Worm (Caenorhabditis elegans): ENCODE results near the gene F13E9.11.

F13E9.11 gene

DNA sequence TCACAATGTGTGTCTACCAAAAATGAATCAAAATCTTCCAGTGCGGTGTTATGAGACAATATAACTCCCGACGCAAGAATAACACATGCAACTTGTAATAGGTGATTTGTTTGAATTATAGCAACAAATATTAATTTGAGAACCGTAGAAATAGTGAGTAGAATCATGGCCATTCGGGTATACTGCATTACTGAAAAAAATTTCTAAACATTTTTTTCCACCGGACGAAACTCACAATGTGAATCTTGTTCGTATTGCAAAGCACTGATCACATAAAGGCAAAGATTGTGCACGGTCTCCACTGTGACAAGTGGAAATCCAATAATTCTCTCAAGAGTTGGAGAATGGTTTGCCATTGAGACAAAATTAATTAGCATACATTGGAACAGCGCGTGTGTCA lies 33.5 kb upstream of the F13E9.11 start:
- TF ChIP-seq syd-9 (tag; optimal IDR thresholded peaks at IDR 0.05) (no peak), pat-9 (tag; optimal IDR thresholded peaks at IDR 0.05) (no peak), pax-1 (tag; optimal IDR thresholded peaks at IDR 0.05) (no peak), hlh-13 (GFP tag; optimal IDR thresholded peaks at IDR 0.05) (no peak), fax-1 (tag; optimal IDR thresholded peaks at IDR 0.05) (no peak), mec-3 (tag; optimal IDR thresholded peaks at IDR 0.05; ENCODE audit: borderline replicate concordance) (no peak), ets-4 (tag; optimal IDR thresholded peaks at IDR 0.05) (no peak), zip-5 (tag; optimal IDR thresholded peaks at IDR 0.05) (no peak), nhr-232 (tag; optimal IDR thresholded peaks at IDR 0.05) (no peak), unc-42 (tag; optimal IDR thresholded peaks at IDR 0.05) (no peak), F13H6.1 (tag; optimal IDR thresholded peaks at IDR 0.05) (no peak), eyg-1 (tag; optimal IDR thresholded peaks at IDR 0.05) (no peak), K09A11.1 (tag; optimal IDR thresholded peaks at IDR 0.05; ENCODE audit: insufficient read depth) (no peak), ceh-31 (tag; optimal IDR thresholded peaks at IDR 0.05) (no peak), pros-1 (tag; optimal IDR thresholded peaks at IDR 0.05) (no peak), ceh-30 (tag; optimal IDR thresholded peaks at IDR 0.05) (no peak)

DNA sequence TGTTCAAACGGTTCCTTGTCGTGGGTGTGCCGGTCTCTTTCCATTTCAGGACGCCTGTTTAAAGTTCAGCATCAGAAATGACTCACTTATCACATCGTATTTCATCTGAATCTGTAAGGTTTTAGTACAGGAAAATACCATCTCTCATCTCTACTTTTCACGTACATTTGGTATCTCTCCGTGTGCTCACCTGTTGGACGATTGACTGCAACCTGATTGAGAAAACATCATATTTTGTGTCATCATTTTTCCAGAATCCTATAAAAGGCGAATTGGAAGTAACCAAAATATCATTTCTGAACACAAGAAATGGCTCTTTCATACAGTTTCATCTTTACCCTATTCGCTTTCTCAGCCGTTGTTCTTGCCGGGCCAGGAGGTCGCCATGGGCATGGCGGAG lies 31.1 kb upstream of the F13E9.11 start, which contains the start of gene srlf-30:
Gene srlf-30, plus strand, starts transcription at position 301 of the 400 bp plus-strand sequence.
- TF ChIP-seq ceh-9 (tag; optimal IDR thresholded peaks at IDR 0.05) (no peak), mec-3 (tag; optimal IDR thresholded peaks at IDR 0.05; ENCODE audit: borderline replicate concordance) (no peak), K02D7.2 (tag; optimal IDR thresholded peaks at IDR 0.05) (no peak), hlh-6 (tag; optimal IDR thresholded peaks at IDR 0.05) (no peak), elt-4 (tag; optimal IDR thresholded peaks at IDR 0.05) (no peak), unc-55 (GFP tag; optimal IDR thresholded peaks at IDR 0.05) (no peak), lin-11 (tag; optimal IDR thresholded peaks at IDR 0.05) (no peak), dve-1 (tag; optimal IDR thresholded peaks at IDR 0.05) (no peak)

- TF ChIP-seq elt-2 (tag; optimal IDR thresholded peaks at IDR 0.05) (no peak), mec-3 (tag; optimal IDR thresholded peaks at IDR 0.05; ENCODE audit: borderline replicate concordance) (no peak), F13H6.1 (tag; optimal IDR thresholded peaks at IDR 0.05) (no peak), tbx-7 (tag; optimal IDR thresholded peaks at IDR 0.05) (no peak), unc-42 (tag; optimal IDR thresholded peaks at IDR 0.05) (no peak), odd-2 (tag; optimal IDR thresholded peaks at IDR 0.05) (no peak), hlh-13 (GFP tag; optimal IDR thresholded peaks at IDR 0.05) (no peak), unc-86 (tag; optimal IDR thresholded peaks at IDR 0.05) (no peak), pha-4 (tag; optimal IDR thresholded peaks at IDR 0.05) (no peak), elt-4 (tag; optimal IDR thresholded peaks at IDR 0.05) (no peak), ceh-30 (tag; optimal IDR thresholded peaks at IDR 0.05) (no peak), unc-55 (GFP tag; optimal IDR thresholded peaks at IDR 0.05) (no peak), pat-9 (tag; optimal IDR thresholded peaks at IDR 0.05) (no peak), pag-3 (tag; optimal IDR thresholded peaks at IDR 0.05; ENCODE audit: borderline replicate concordance) (no peak), dve-1 (tag; optimal IDR thresholded peaks at IDR 0.05) (no peak), ceh-34 (tag; optimal IDR thresholded peaks at IDR 0.05) (no peak), hlh-30 (tag; optimal IDR thresholded peaks at IDR 0.05; ENCODE audit: insufficient read depth) (no peak), sox-4 (tag; optimal IDR thresholded peaks at IDR 0.05) (no peak), fkh-6 (tag; optimal IDR thresholded peaks at IDR 0.05) (no peak), ceh-31 (tag; optimal IDR thresholded peaks at IDR 0.05) (no peak)
Observed at ce11 chrIV:10899091-10899490, 30.2 kb upstream of the F13E9.11 start, which contains the start of the genes F13E9.9 and F13E9.19. F13E9.9 (minus strand) TSS chrIV:10899191. F13E9.19 (plus strand) TSS chrIV:10899406.

ce11 chrIV:10898160-10898559 lies 29.2 kb upstream of the F13E9.11 start:
- TF ChIP-seq hlh-15 (tag; optimal IDR thresholded peaks at IDR 0.05) (no peak), elt-4 (tag; optimal IDR thresholded peaks at IDR 0.05) (no peak), sdc-2 (tag; optimal IDR thresholded peaks at IDR 0.05) (no peak), Y22D7AL.16 (tag; optimal IDR thresholded peaks at IDR 0.05) (no peak), pax-1 (tag; optimal IDR thresholded peaks at IDR 0.05) (no peak), dve-1 (tag; optimal IDR thresholded peaks at IDR 0.05) (no peak), fax-1 (tag; optimal IDR thresholded peaks at IDR 0.05) (no peak), pqm-1 (tag; optimal IDR thresholded peaks at IDR 0.05) (no peak), fkh-6 (tag; optimal IDR thresholded peaks at IDR 0.05) (no peak), K02D7.2 (tag; optimal IDR thresholded peaks at IDR 0.05) (no peak), zip-5 (tag; optimal IDR thresholded peaks at IDR 0.05) (no peak), pros-1 (tag; optimal IDR thresholded peaks at IDR 0.05) (no peak), ref-2 (tag; optimal IDR thresholded peaks at IDR 0.05) (no peak), pha-2 (tag; optimal IDR thresholded peaks at IDR 0.05) (no peak), npax-4 (tag; optimal IDR thresholded peaks at IDR 0.05) (no peak), ztf-16 (tag; optimal IDR thresholded peaks at IDR 0.05) (no peak), mec-3 (tag; optimal IDR thresholded peaks at IDR 0.05; ENCODE audit: borderline replicate concordance) (no peak), tbx-7 (tag; optimal IDR thresholded peaks at IDR 0.05) (no peak)

All from whole organism, late embryonic.